Worm (Caenorhabditis elegans) whole organism, young adult: ENCODE results near the gene mrp-2.

Source experiments
- B0019.2 ChIP-seq: fragments of 200-800 bp; sonication (Bioruptor generic); conservative IDR thresholded peaks from 2 replicates; pipeline ENCODE4 v1.3.6; 2022; ENCODE audit warnings: missing genetic modification reagents, missing genetic modification characterization, missing compliant biosample characterization
- B0336.3 ChIP-seq: fragments of 200-800 bp; sonication (Bioruptor generic); IDR thresholded peaks from 2 replicates; pipeline ENCODE4 v1.3.6; 2022; ENCODE audit warnings: missing genetic modification characterization, missing compliant biosample characterization
- C06A6.2 ChIP-seq: fragments of 200-800 bp; sonication (Bioruptor generic); conservative IDR thresholded peaks from 2 replicates; pipeline ENCODE4 v1.3.6; 2022; ENCODE audit warnings: missing genetic modification characterization, missing compliant biosample characterization
- F37B4.10 ChIP-seq: fragments of 200-800 bp; sonication (Bioruptor generic); IDR thresholded peaks from 2 replicates; pipeline ENCODE4 v1.3.6; 2022; ENCODE audit warnings: missing genetic modification characterization, missing compliant biosample characterization
- T26A5.8 ChIP-seq: sonication (generic microtip); optimal IDR thresholded peaks from 2 replicates; lab custom pipeline; 2016; ENCODE audit warnings: missing genetic modification characterization, missing compliant biosample characterization
- Y53F4B.3 ChIP-seq: fragments of 200-800 bp; sonication (Bioruptor generic); IDR thresholded peaks from 2 replicates; pipeline ENCODE4 v1.3.6; 2022; ENCODE audit warnings: missing genetic modification reagents, missing genetic modification characterization, missing compliant biosample characterization
- Y79H2A.3 ChIP-seq: fragments of 200-800 bp; sonication (Bioruptor generic); conservative IDR thresholded peaks from 2 replicates; pipeline ENCODE4 v1.3.6; 2022; ENCODE audit warnings: missing genetic modification reagents, missing genetic modification characterization, missing compliant biosample characterization
- attf-3 ChIP-seq: fragments of 200-800 bp; sonication (Bioruptor generic); conservative IDR thresholded peaks from 2 replicates; pipeline ENCODE4 v1.3.6; 2022; ENCODE audit warnings: missing genetic modification reagents, missing genetic modification characterization, missing compliant biosample characterization
- bed-1 ChIP-seq: fragments of 200-800 bp; sonication (Bioruptor generic); IDR thresholded peaks from 2 replicates; pipeline ENCODE4 v1.3.6; 2022; ENCODE audit warnings: missing genetic modification reagents, missing genetic modification characterization, missing compliant biosample characterization
- cebp-1 ChIP-seq, 2 experiments: fragments of 200-800 bp in 1 of 2; sonication (Bioruptor generic) in 1 of 2; sonication (generic microtip) in 1 of 2; IDR thresholded peaks in 1 of 2; optimal IDR thresholded peaks in 1 of 2; 2 replicates each; pipeline versions ENCODE4 v1.3.6 to Lab custom; 2017 to 2022; ENCODE audit warnings: missing compliant biosample characterization in 2 of 2, missing genetic modification characterization in 2 of 2, mild to moderate bottlenecking in 1 of 2, missing genetic modification reagents in 1 of 2, moderate library complexity in 1 of 2
- die-1 ChIP-seq: sonication (generic microtip); optimal IDR thresholded peaks from 2 replicates; lab custom pipeline; 2016; ENCODE audit warnings: missing genotype, mild to moderate bottlenecking, missing genetic modification characterization, missing compliant biosample characterization
- dox-1 ChIP-seq: fragments of 200-800 bp; sonication (Bioruptor generic); IDR thresholded peaks from 2 replicates; pipeline ENCODE4 v1.3.6; 2022; ENCODE audit warnings: missing genetic modification reagents, missing genetic modification characterization, missing compliant biosample characterization
- egrh-3 ChIP-seq: fragments of 200-800 bp; sonication (Bioruptor generic); IDR thresholded peaks from 2 replicates; pipeline ENCODE4 v1.3.6; 2022; ENCODE audit warnings: missing genetic modification reagents, missing genetic modification characterization, missing compliant biosample characterization
- ekl-4 ChIP-seq: fragments of 200-800 bp; sonication (Bioruptor generic); IDR thresholded peaks from 2 replicates; pipeline ENCODE4 v1.3.6; 2022; ENCODE audit warnings: missing genetic modification reagents, missing genetic modification characterization, missing compliant biosample characterization
- hlh-26 ChIP-seq: fragments of 200-800 bp; sonication (Bioruptor generic); conservative IDR thresholded peaks from 2 replicates; pipeline ENCODE4 v1.3.6; 2022; ENCODE audit warnings: missing genetic modification reagents, missing genetic modification characterization, missing compliant biosample characterization
- lin-26 ChIP-seq: fragments of 200-800 bp; sonication (Bioruptor generic); IDR thresholded peaks from 2 replicates; pipeline ENCODE4 v1.3.6; 2022; ENCODE audit warnings: missing genetic modification reagents, missing genetic modification characterization, missing compliant biosample characterization
- lin-35 ChIP-seq, 3 experiments: fragments of 150-350 bp in 2 of 3; sonication (generic microtip) in 1 of 3; optimal IDR thresholded peaks; 2 replicates each; lab custom pipeline; 2014 to 2018; ENCODE audit warnings: missing biosample characterization in 3 of 3, missing genetic modification characterization in 3 of 3, missing genetic modification reagents in 3 of 3
- lsy-27 ChIP-seq: sonication (generic microtip); optimal IDR thresholded peaks from 2 replicates; lab custom pipeline; 2017; ENCODE audit warnings: missing genetic modification characterization, mild to moderate bottlenecking, missing compliant biosample characterization, antibody characterized with exemption, missing genotype, borderline replicate concordance; ENCODE audit not compliant: insufficient read depth
- madf-10 ChIP-seq: sonication (generic microtip); optimal IDR thresholded peaks from 2 replicates; lab custom pipeline; 2016; ENCODE audit warnings: mild to moderate bottlenecking, missing genetic modification characterization, missing compliant biosample characterization
- madf-6 ChIP-seq: fragments of 200-800 bp; sonication (Bioruptor generic); IDR thresholded peaks from 2 replicates; pipeline ENCODE4 v1.3.6; 2022; ENCODE audit warnings: missing genetic modification reagents, missing genetic modification characterization, missing compliant biosample characterization
- mxl-1 ChIP-seq: sonication (generic microtip); optimal IDR thresholded peaks from 2 replicates; lab custom pipeline; 2016; ENCODE audit warnings: missing genetic modification characterization, missing compliant biosample characterization
- nhr-179 ChIP-seq: sonication (generic microtip); optimal IDR thresholded peaks from 2 replicates; lab custom pipeline; 2016; ENCODE audit warnings: mild to moderate bottlenecking, missing genetic modification characterization, missing compliant biosample characterization
- nhr-27 ChIP-seq: fragments of 200-800 bp; sonication (Bioruptor generic); optimal IDR thresholded peaks from 2 replicates; lab custom pipeline; 2018; ENCODE audit warnings: mild to moderate bottlenecking, missing genetic modification characterization, moderate library complexity, missing compliant biosample characterization
- pbrm-1 ChIP-seq: fragments of 200-800 bp; sonication (Bioruptor generic); IDR thresholded peaks from 2 replicates; pipeline ENCODE4 v1.3.6; 2022; ENCODE audit warnings: missing genetic modification reagents, missing genetic modification characterization, missing compliant biosample characterization
- rpc-1 ChIP-seq, 2 experiments: fragments of 150-350 bp in 1 of 2; sonication (generic microtip) in 1 of 2; optimal IDR thresholded peaks; 2 replicates each; lab custom pipeline; 2014 to 2018; ENCODE audit warnings: missing biosample characterization in 1 of 2, missing genetic modification characterization in 1 of 2, missing genetic modification reagents in 1 of 2, missing genotype in 1 of 2
- snpc-1.3 ChIP-seq: sonication (generic microtip); optimal IDR thresholded peaks from 2 replicates; lab custom pipeline; 2017; ENCODE audit warnings: missing genetic modification characterization, mild to moderate bottlenecking, missing compliant biosample characterization, antibody characterized with exemption, moderate library complexity, missing genotype, missing genetic modification reagents; ENCODE audit not compliant: insufficient read depth
- zfh-2 ChIP-seq: fragments of 200-800 bp; sonication (Bioruptor generic); conservative IDR thresholded peaks from 2 replicates; pipeline ENCODE4 v1.3.6; 2022; ENCODE audit warnings: missing genetic modification reagents, missing genetic modification characterization, missing compliant biosample characterization
- zim-3 ChIP-seq: sonication (generic microtip); optimal IDR thresholded peaks from 2 replicates; lab custom pipeline; 2017; ENCODE audit warnings: mild to moderate bottlenecking, missing genetic modification characterization, moderate library complexity, missing compliant biosample characterization
- ztf-18 ChIP-seq: sonication (generic microtip); optimal IDR thresholded peaks from 2 replicates; lab custom pipeline; 2016; ENCODE audit warnings: missing genotype, mild to moderate bottlenecking, missing genetic modification characterization, missing compliant biosample characterization
- ztf-25 ChIP-seq: fragments of 200-800 bp; sonication (Bioruptor generic); IDR thresholded peaks from 2 replicates; pipeline ENCODE4 v1.3.6; 2022; ENCODE audit warnings: missing genetic modification reagents, missing genetic modification characterization, missing compliant biosample characterization
- ztf-3 ChIP-seq: fragments of 200-800 bp; sonication (Bioruptor generic); optimal IDR thresholded peaks from 2 replicates; lab custom pipeline; 2018; ENCODE audit warnings: mild to moderate bottlenecking, missing genetic modification characterization, missing compliant biosample characterization

mrp-2 gene

ce11 chrX:572601-573000 is at the start of gene mrp-2:
Gene mrp-2, minus strand, starts transcription at chrX:572701.
- TF ChIP-seq C06A6.2 (GFP tag; lab: Robert Waterston, UW) (no peak), snpc-1.3 (tag; lab: Kevin White, UChicago) (no peak), ztf-3 (GFP tag; lab: Kevin White, UChicago) (no peak), ekl-4 (GFP tag; lab: Robert Waterston, UW) (no peak), mxl-1 (tag; lab: Kevin White, UChicago) (no peak), B0336.3 (GFP tag; lab: Robert Waterston, UW) (no peak), zim-3 (tag; lab: Kevin White, UChicago) (no peak), hlh-26 (GFP tag; lab: Robert Waterston, UW) (no peak), F37B4.10 (GFP tag; lab: Robert Waterston, UW) (no peak), Y53F4B.3 (no peak), lsy-27 (tag; lab: Kevin White, UChicago) (no peak), Y79H2A.3 (GFP tag; lab: Robert Waterston, UW) (no peak), ztf-18 (tag; lab: Kevin White, UChicago) (no peak), B0019.2 (GFP tag; lab: Robert Waterston, UW) (no peak), rpc-1 (optimal IDR thresholded peaks at IDR 0.05; lab: Kevin White, UChicago) (no peak), rpc-1 (tag; optimal IDR thresholded peaks at IDR 0.05; lab: Kevin White, UChicago) (no peak), lin-26 (GFP tag; lab: Robert Waterston, UW) (no peak), ztf-25 (no peak), T26A5.8 (tag; lab: Kevin White, UChicago) (no peak), bed-1 (GFP tag; lab: Robert Waterston, UW) (no peak), nhr-27 (no peak)

- TF ChIP-seq cebp-1 (GFP tag; IDR thresholded peaks at IDR 0.05; lab: Robert Waterston, UW) (0 out of 2 replicates have a peak, but pooled peaks have one; percentile 3), cebp-1 (tag; optimal IDR thresholded peaks at IDR 0.05; lab: Kevin White, UChicago) (no peak), egrh-3 (GFP tag; lab: Robert Waterston, UW) (peak; percentile 61; the same call in 1 of the 2 replicates), zfh-2 (peak; percentile 94), attf-3 (GFP tag; lab: Robert Waterston, UW) (no peak), nhr-179 (no peak), ztf-25 (no peak), madf-6 (GFP tag; lab: Robert Waterston, UW) (no peak)
These were observed 49.2 kb upstream of the mrp-2 start for ce11 chrX:621688-622087.

- TF ChIP-seq attf-3 (GFP tag; lab: Robert Waterston, UW) (no peak), cebp-1 (GFP tag; IDR thresholded peaks at IDR 0.05; lab: Robert Waterston, UW) (peak; percentile 67), cebp-1 (tag; optimal IDR thresholded peaks at IDR 0.05; lab: Kevin White, UChicago) (no peak)
These were observed 48.7 kb upstream of the mrp-2 start, which contains the start of gene unc-96 for ce11 chrX:621190-621589. Gene unc-96, minus strand, starts transcription at chrX:621290.

DNA sequence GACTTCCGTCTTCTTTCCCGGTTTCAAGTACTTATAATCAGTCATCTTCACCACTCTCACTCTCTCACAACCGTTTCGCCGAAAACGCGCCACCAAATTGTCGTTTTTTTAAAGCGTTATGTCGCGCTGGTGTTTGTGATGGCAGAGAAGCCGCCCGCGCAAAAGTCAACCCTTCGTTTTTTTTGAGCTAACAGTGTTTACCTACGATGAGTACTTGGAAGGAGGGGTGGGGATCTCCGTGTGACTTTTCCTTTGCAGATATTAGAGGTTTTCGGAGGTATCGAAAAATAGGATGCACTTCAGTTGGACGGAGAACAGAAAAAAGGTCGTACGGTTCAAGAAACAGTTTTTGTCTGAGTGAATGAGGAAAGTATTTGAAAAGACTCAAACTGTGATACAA is 45.2 kb upstream of the mrp-2 start:
- TF ChIP-seq lin-35 (GFP tag; optimal IDR thresholded peaks at IDR 0.05; lab: Kevin White, UChicago): no peak
- TF ChIP-seq madf-10: no peak
- TF ChIP-seq dox-1: no peak
- no peak for TF ChIP-seq pbrm-1 (GFP tag; lab: Robert Waterston, UW)
- no peak for TF ChIP-seq lsy-27 (tag; lab: Kevin White, UChicago)
- TF ChIP-seq die-1 (tag; lab: Kevin White, UChicago): no peak
- no peak for TF ChIP-seq ztf-3 (GFP tag; lab: Kevin White, UChicago)
